Fruit fly (Drosophila melanogaster) whole organism, embryonic: ENCODE results near the gene CG42514.
A peak's percentile ranks its signal among the peaks of the same experiment; 100 is the strongest.

Experiments
- Bgb ChIP-seq: fragments of 200-800 bp; sonication (Bioruptor generic); IDR thresholded peaks from 2 replicates; pipeline ENCODE4 v1.3.6; 2022; ENCODE audit warnings: missing biosample characterization, missing genetic modification characterization; ENCODE audit not compliant: partially characterized antibody
- CG10959 ChIP-seq: fragments of 200-800 bp; sonication (Bioruptor generic); IDR thresholded peaks from 2 replicates; pipeline ENCODE4 v1.3.6; 2022; ENCODE audit warnings: missing biosample characterization, missing genetic modification characterization
- CG11696 ChIP-seq: fragments of 200-800 bp; sonication (Bioruptor generic); IDR thresholded peaks from 2 replicates; pipeline ENCODE4 v1.3.6; 2022; ENCODE audit warnings: missing biosample characterization, missing genetic modification characterization
- CG11723 ChIP-seq: fragments of 200-800 bp; sonication (Bioruptor generic); optimal IDR thresholded peaks from 2 replicates; lab custom pipeline; 2017; ENCODE audit warnings: missing biosample characterization, mild to moderate bottlenecking, missing genetic modification characterization
- CG12942 ChIP-seq: fragments of 200-800 bp; sonication (Bioruptor generic); optimal IDR thresholded peaks from 3 replicates; lab custom pipeline; 2016; ENCODE audit warnings: missing biosample characterization, missing genetic modification characterization
- CG13624 ChIP-seq: fragments of 200-800 bp; sonication (Bioruptor generic); optimal IDR thresholded peaks from 2 replicates; lab custom pipeline; 2016; ENCODE audit warnings: missing biosample characterization, missing genetic modification characterization
- CG15514 ChIP-seq: fragments of 200-800 bp; sonication (Bioruptor generic); optimal IDR thresholded peaks from 3 replicates; lab custom pipeline; 2017; ENCODE audit warnings: missing biosample characterization, missing genetic modification characterization, mild to moderate bottlenecking, moderate library complexity, missing genetic modification reagents
- CG1603 ChIP-seq: fragments of 200-800 bp; sonication (Bioruptor generic); optimal IDR thresholded peaks from 2 replicates; lab custom pipeline; 2019; ENCODE audit warnings: missing biosample characterization, mild to moderate bottlenecking, missing genetic modification characterization, moderate library complexity
- CG17361 ChIP-seq: fragments of 200-800 bp; sonication (Bioruptor generic); IDR thresholded peaks from 3 replicates; pipeline ENCODE4 v1.3.6; 2022; ENCODE audit warnings: missing biosample characterization, missing genetic modification characterization
- CG17829 ChIP-seq: fragments of 200-800 bp; optimal IDR thresholded peaks from 2 replicates; lab custom pipeline; 2019; ENCODE audit warnings: missing biosample characterization, mild to moderate bottlenecking, missing genetic modification characterization, moderate library complexity
- CG17912 ChIP-seq: fragments of 200-800 bp; sonication (Bioruptor generic); optimal IDR thresholded peaks from 2 replicates; lab custom pipeline; 2018; ENCODE audit warnings: missing biosample characterization, mild to moderate bottlenecking, missing genetic modification characterization
- CG31365 ChIP-seq: fragments of 200-800 bp; sonication (Bioruptor generic); optimal IDR thresholded peaks from 2 replicates; lab custom pipeline; 2018; ENCODE audit warnings: missing biosample characterization, mild to moderate bottlenecking, missing genetic modification characterization
- CG31388 ChIP-seq: fragments of 200-800 bp; sonication (Bioruptor generic); optimal IDR thresholded peaks from 2 replicates; lab custom pipeline; 2016; ENCODE audit warnings: missing biosample characterization, missing genetic modification characterization
- CG3407 ChIP-seq: fragments of 200-800 bp; sonication (Bioruptor generic); optimal IDR thresholded peaks from 2 replicates; lab custom pipeline; 2018; ENCODE audit warnings: missing biosample characterization, mild to moderate bottlenecking, missing genetic modification characterization
- CG34224 ChIP-seq: fragments of 200-800 bp; sonication (Bioruptor generic); IDR thresholded peaks from 3 replicates; pipeline ENCODE4 v1.3.6; 2022; ENCODE audit warnings: missing biosample characterization, missing genetic modification characterization; ENCODE audit not compliant: partially characterized antibody
- CG34376 ChIP-seq: fragments of 200-800 bp; sonication (Bioruptor generic); optimal IDR thresholded peaks from 2 replicates; lab custom pipeline; 2018; ENCODE audit warnings: missing biosample characterization, mild to moderate bottlenecking, missing genetic modification characterization
- CG3838 ChIP-seq: fragments of 200-800 bp; sonication (Bioruptor generic); optimal IDR thresholded peaks from 3 replicates; lab custom pipeline; 2016; ENCODE audit warnings: missing biosample characterization, missing genetic modification characterization
- CG6689 ChIP-seq: fragments of 200-800 bp; sonication (Bioruptor generic); IDR thresholded peaks from 2 replicates; pipeline ENCODE4 v1.3.6; 2022; ENCODE audit warnings: missing biosample characterization, missing genetic modification characterization
- CG9215 ChIP-seq: fragments of 200-800 bp; sonication (Bioruptor generic); IDR thresholded peaks from 2 replicates; pipeline ENCODE4 v1.3.6; 2022; ENCODE audit warnings: missing biosample characterization, missing genetic modification characterization
- CG9437 ChIP-seq: fragments of 200-800 bp; sonication (Bioruptor generic); optimal IDR thresholded peaks from 2 replicates; lab custom pipeline; 2018; ENCODE audit warnings: missing biosample characterization, mild to moderate bottlenecking, missing genetic modification characterization
- CTCF ChIP-seq: fragments of 200-800 bp; sonication (Bioruptor generic); optimal IDR thresholded peaks from 2 replicates; lab custom pipeline; 2017; ENCODE audit warnings: missing biosample characterization, mild to moderate bottlenecking, missing genetic modification characterization, moderate library complexity
- CrebB ChIP-seq: fragments of 200-800 bp; sonication (Bioruptor generic); optimal IDR thresholded peaks from 3 replicates; lab custom pipeline; 2018; ENCODE audit warnings: missing biosample characterization, mild to moderate bottlenecking, missing genetic modification characterization
- HmgZ ChIP-seq: fragments of 200-800 bp; sonication (Bioruptor generic); optimal IDR thresholded peaks from 2 replicates; lab custom pipeline; 2018; ENCODE audit warnings: missing biosample characterization, mild to moderate bottlenecking, missing genetic modification characterization
- MBD-R2 ChIP-seq: fragments of 200-800 bp; sonication (Bioruptor generic); IDR thresholded peaks from 2 replicates; pipeline ENCODE4 v1.3.6; 2022; ENCODE audit warnings: missing biosample characterization, missing genetic modification characterization
- MESR4 ChIP-seq: fragments of 200-800 bp; sonication (Bioruptor generic); optimal IDR thresholded peaks from 2 replicates; lab custom pipeline; 2018; ENCODE audit warnings: missing biosample characterization, mild to moderate bottlenecking, missing genetic modification characterization, moderate library complexity
- Mad ChIP-seq: fragments of 200-800 bp; sonication (Bioruptor generic); optimal IDR thresholded peaks from 2 replicates; lab custom pipeline; 2016; ENCODE audit warnings: missing biosample characterization, missing genetic modification characterization
- Pdp1 ChIP-seq, 2 experiments: fragments of 200-800 bp; sonication (Bioruptor generic); optimal IDR thresholded peaks; 3 replicates each; lab custom pipeline; 2016; ENCODE audit warnings: missing biosample characterization in 2 of 2, missing genetic modification characterization in 2 of 2, mild to moderate bottlenecking in 1 of 2, moderate library complexity in 1 of 2
- Scr ChIP-seq: fragments of 200-800 bp; sonication (Bioruptor generic); IDR thresholded peaks from 2 replicates; pipeline ENCODE4 v1.3.6; 2022; ENCODE audit warnings: missing biosample characterization, missing genetic modification characterization; ENCODE audit not compliant: partially characterized antibody
- Taf1 ChIP-seq: fragments of 200-800 bp; sonication (Bioruptor generic); IDR thresholded peaks from 2 replicates; pipeline ENCODE4 v1.3.6; 2022; ENCODE audit warnings: missing biosample characterization, missing genetic modification characterization
- ara ChIP-seq: fragments of 200-800 bp; sonication (Bioruptor generic); IDR thresholded peaks from 2 replicates; pipeline ENCODE4 v1.3.6; 2022; ENCODE audit warnings: missing biosample characterization, missing genetic modification characterization
- chif ChIP-seq, 2 experiments: fragments of 200-800 bp; sonication (Bioruptor generic); optimal IDR thresholded peaks; 3 replicates each; lab custom pipeline; 2016; ENCODE audit warnings: missing biosample characterization in 2 of 2, missing genetic modification characterization in 2 of 2
- dmrt11E ChIP-seq: fragments of 200-800 bp; sonication (Bioruptor generic); optimal IDR thresholded peaks from 3 replicates; lab custom pipeline; 2018; ENCODE audit warnings: missing biosample characterization, mild to moderate bottlenecking, missing genetic modification characterization, moderate library complexity
- fru ChIP-seq: fragments of >200 bp; optimal IDR thresholded peaks from 2 replicates; lab custom pipeline; 2017
- fu2 ChIP-seq: fragments of 200-800 bp; sonication (Bioruptor generic); optimal IDR thresholded peaks from 2 replicates; lab custom pipeline; 2016; ENCODE audit warnings: missing biosample characterization, missing genetic modification characterization
- gfzf ChIP-seq: fragments of 200-800 bp; sonication (Bioruptor generic); optimal IDR thresholded peaks from 2 replicates; lab custom pipeline; 2016; ENCODE audit warnings: missing biosample characterization, mild to moderate bottlenecking, missing genetic modification characterization, moderate library complexity
- grau ChIP-seq: fragments of 200-800 bp; optimal IDR thresholded peaks from 3 replicates; lab custom pipeline; 2019; ENCODE audit warnings: missing biosample characterization, mild to moderate bottlenecking, missing genetic modification characterization, moderate library complexity
- her ChIP-seq: fragments of 200-800 bp; sonication (Bioruptor generic); optimal IDR thresholded peaks from 2 replicates; lab custom pipeline; 2016; ENCODE audit warnings: missing biosample characterization, missing genetic modification characterization
- hkb ChIP-seq, 2 experiments: fragments of 200-800 bp in 1 of 2; fragments of >200 bp in 1 of 2; sonication (Bioruptor generic) in 1 of 2; IDR thresholded peaks in 1 of 2; optimal IDR thresholded peaks in 1 of 2; 2 replicates each; pipeline versions ENCODE4 v1.3.6 to Lab custom; 2017 to 2022; ENCODE audit warnings: missing biosample characterization in 1 of 2, missing genetic modification characterization in 1 of 2
- hth ChIP-seq: fragments of >200 bp; optimal IDR thresholded peaks from 2 replicates; lab custom pipeline; 2017; ENCODE audit warnings: inconsistent platforms
- jing ChIP-seq: fragments of 200-800 bp; sonication (Bioruptor generic); optimal IDR thresholded peaks from 2 replicates; lab custom pipeline; 2018; ENCODE audit warnings: missing biosample characterization, mild to moderate bottlenecking, missing genetic modification characterization
- kni ChIP-seq: fragments of 200-800 bp; sonication (Bioruptor generic); optimal IDR thresholded peaks from 3 replicates; lab custom pipeline; 2017; ENCODE audit warnings: mild to moderate bottlenecking, missing biosample characterization, missing genetic modification reagents, missing genetic modification characterization
- lola ChIP-seq, 3 experiments: fragments of >200 bp in 2 of 3; fragments of 200-800 bp in 1 of 3; sonication (Bioruptor generic) in 1 of 3; optimal IDR thresholded peaks; 2 replicates each; lab custom pipeline; 2017 to 2019; ENCODE audit warnings: missing biosample characterization in 3 of 3, missing genetic modification characterization in 3 of 3, mild to moderate bottlenecking in 1 of 3, moderate library complexity in 1 of 3
- maf-S ChIP-seq: fragments of 200-800 bp; sonication (Bioruptor generic); optimal IDR thresholded peaks from 2 replicates; lab custom pipeline; 2016; ENCODE audit warnings: missing biosample characterization, missing genetic modification characterization
- mld ChIP-seq: fragments of 200-800 bp; sonication (Bioruptor generic); IDR thresholded peaks from 3 replicates; pipeline ENCODE4 v1.3.6; 2022; ENCODE audit warnings: missing biosample characterization, missing genetic modification characterization; ENCODE audit not compliant: partially characterized antibody
- pan ChIP-seq, 4 experiments: fragments of >200 bp in 3 of 4; fragments of 200-800 bp in 1 of 4; sonication (Bioruptor generic) in 1 of 4; optimal IDR thresholded peaks in 3 of 4; IDR thresholded peaks in 1 of 4; 2 replicates each; pipeline versions ENCODE4 v1.3.6 to Lab custom; 2017 to 2022; ENCODE audit warnings: missing biosample characterization in 2 of 4, missing genetic modification characterization in 2 of 4, mixed read lengths in 1 of 4
- sd ChIP-seq: fragments of 200-800 bp; sonication (Bioruptor generic); optimal IDR thresholded peaks from 3 replicates; lab custom pipeline; 2018; ENCODE audit warnings: missing biosample characterization, mild to moderate bottlenecking, missing genetic modification characterization, moderate library complexity
- sens ChIP-seq: fragments of 200-800 bp; sonication (Bioruptor generic); peaks from one replicate; lab custom pipeline; 2016; ENCODE audit warnings: missing biosample characterization, missing genetic modification characterization
- sens-2 ChIP-seq: fragments of 200-800 bp; sonication (Bioruptor generic); IDR thresholded peaks from 2 replicates; pipeline ENCODE4 v1.3.6; 2022; ENCODE audit warnings: missing biosample characterization, missing genetic modification characterization
- stwl ChIP-seq: fragments of 200-800 bp; sonication (Bioruptor generic); optimal IDR thresholded peaks from 3 replicates; lab custom pipeline; 2018; ENCODE audit warnings: missing biosample characterization, mild to moderate bottlenecking, missing genetic modification characterization, moderate library complexity
- tgo ChIP-seq: fragments of 200-800 bp; sonication (Bioruptor generic); IDR thresholded peaks from 3 replicates; pipeline ENCODE4 v1.3.6; 2022; ENCODE audit warnings: missing biosample characterization, missing genetic modification characterization
- ttk ChIP-seq: fragments of 200-800 bp; sonication (Bioruptor generic); IDR thresholded peaks from 2 replicates; pipeline ENCODE4 v2.1.2; 2022; ENCODE audit warnings: missing biosample characterization, missing genetic modification characterization
- zfh1 ChIP-seq: fragments of 200-800 bp; sonication (Bioruptor generic); IDR thresholded peaks from 3 replicates; pipeline ENCODE4 v1.3.6; 2022; ENCODE audit warnings: missing biosample characterization, missing genetic modification characterization

The CG42514 gene

dm6 chr3L:16470071-16470470 lies 26.0 kb downstream of the CG42514 start (continued):
- no peak for TF ChIP-seq mld (GFP tag; lab: Robert Waterston, UW)
- TF ChIP-seq stwl (tag; lab: Kevin White, UChicago) = peak; percentile 61
- no peak for TF ChIP-seq CG12942 (GFP tag; lab: Kevin White, UChicago)
- TF ChIP-seq CG11696 (GFP tag; lab: Robert Waterston, UW) = no peak
- TF ChIP-seq lola (GFP tag; optimal IDR thresholded peaks at IDR 0.05; lab: Kevin White, UChicago) = peak in 1 of 3 experiments; percentile 7
- no peak for TF ChIP-seq hth (lab: Kevin White, UChicago)
- no peak for TF ChIP-seq CG3838 (GFP tag; lab: Kevin White, UChicago)
- no peak for TF ChIP-seq CG11723
- no peak for TF ChIP-seq CG17912 (GFP tag; lab: Kevin White, UChicago)
- TF ChIP-seq sens (GFP tag; lab: Kevin White, UChicago) = peak; percentile 69
- no peak for TF ChIP-seq CG1603 (tag; lab: Kevin White, UChicago)
- peak; percentile 1 for TF ChIP-seq HmgZ (tag; lab: Kevin White, UChicago)
- no peak for TF ChIP-seq CG34376
- TF ChIP-seq CG3407 (GFP tag; lab: Kevin White, UChicago) = no peak
- TF ChIP-seq CG10959 (GFP tag; lab: Robert Waterston, UW) = no peak
- no peak for TF ChIP-seq gfzf (GFP tag; lab: Kevin White, UChicago)
- TF ChIP-seq kni (GFP tag; lab: Kevin White, UChicago) = no peak
- TF ChIP-seq CG13624 (GFP tag; lab: Kevin White, UChicago) = no peak
- no peak for TF ChIP-seq her (GFP tag; lab: Kevin White, UChicago)
- TF ChIP-seq Bgb (GFP tag; lab: Robert Waterston, UW) = peak; percentile 40; the same call in 1 of the 2 replicates
- no peak for TF ChIP-seq zfh1 (GFP tag; lab: Robert Waterston, UW)
- TF ChIP-seq ttk (GFP tag; lab: Robert Waterston, UW) = no peak
- TF ChIP-seq CG31388 (GFP tag; lab: Kevin White, UChicago) = no peak
- no peak for TF ChIP-seq ara (GFP tag; lab: Robert Waterston, UW)
- TF ChIP-seq dmrt11E = no peak
- no peak for TF ChIP-seq MBD-R2 (GFP tag; lab: Robert Waterston, UW)
- no peak for TF ChIP-seq chif (GFP tag; optimal IDR thresholded peaks at IDR 0.05; lab: Kevin White, UChicago)
- peak; percentile 99 for TF ChIP-seq CG9437 (GFP tag; lab: Kevin White, UChicago)
- no peak for TF ChIP-seq fu2 (GFP tag; lab: Kevin White, UChicago)
- no peak for TF ChIP-seq hkb (optimal IDR thresholded peaks at IDR 0.05; lab: Kevin White, UChicago)
- no peak for TF ChIP-seq hkb (GFP tag; IDR thresholded peaks at IDR 0.05; lab: Robert Waterston, UW)
- peak in 1 of 2 experiments; percentile 28 for TF ChIP-seq Pdp1 (GFP tag; optimal IDR thresholded peaks at IDR 0.05; lab: Kevin White, UChicago)
- TF ChIP-seq jing = no peak
- TF ChIP-seq sens-2 (GFP tag; lab: Robert Waterston, UW) = no peak
- no peak for TF ChIP-seq CG34224 (GFP tag; lab: Robert Waterston, UW)
- TF ChIP-seq CTCF (GFP tag; lab: Kevin White, UChicago) = peak; percentile 57
- TF ChIP-seq pan (optimal IDR thresholded peaks at IDR 0.05; lab: Kevin White, UChicago) = no peak
- no peak for TF ChIP-seq pan (GFP tag; optimal IDR thresholded peaks at IDR 0.05 in 1 of 2, IDR thresholded peaks at IDR 0.05 in 1 of 2)

DNA sequence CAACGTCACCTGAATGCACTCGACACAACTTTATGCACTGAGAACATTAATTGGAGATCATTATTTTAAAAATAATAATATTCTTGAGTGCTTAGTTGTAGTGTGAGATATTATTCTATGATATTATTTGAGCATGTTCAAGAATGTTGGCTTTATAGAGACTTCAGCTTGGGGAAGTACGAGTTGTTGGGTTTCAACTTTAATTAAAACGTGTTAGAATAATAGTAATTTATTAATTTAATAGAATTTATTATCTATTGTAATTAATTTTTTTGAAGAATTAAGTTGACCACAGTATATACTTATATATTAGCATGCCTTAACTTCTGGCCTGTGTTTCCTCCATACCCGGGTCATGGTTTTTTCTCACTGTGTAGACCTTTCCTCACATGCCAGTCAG lies 32.2 kb downstream of the CG42514 start:
- TF ChIP-seq MESR4 (no peak), CrebB (tag; lab: Kevin White, UChicago) (no peak), Taf1 (no peak), sd (tag; lab: Kevin White, UChicago) (no peak), tgo (GFP tag; lab: Robert Waterston, UW) (no peak), maf-S (no peak), grau (no peak), CG17829 (tag; lab: Kevin White, UChicago) (no peak), CG31365 (no peak), fru (lab: Kevin White, UChicago) (no peak), CG17361 (0 out of 3 replicates have a peak, but pooled peaks have one; percentile 27), CG6689 (GFP tag; lab: Robert Waterston, UW) (0 out of 2 replicates have a peak, but pooled peaks have one; percentile 20), Scr (GFP tag; lab: Robert Waterston, UW) (no peak), Mad (GFP tag; lab: Kevin White, UChicago) (no peak), CG15514 (GFP tag; lab: Kevin White, UChicago) (no peak), CG9215 (GFP tag; lab: Robert Waterston, UW) (no peak)
